Worm (Caenorhabditis elegans): Measurements from ENCODE around the gene F40G9.5.

DNA sequence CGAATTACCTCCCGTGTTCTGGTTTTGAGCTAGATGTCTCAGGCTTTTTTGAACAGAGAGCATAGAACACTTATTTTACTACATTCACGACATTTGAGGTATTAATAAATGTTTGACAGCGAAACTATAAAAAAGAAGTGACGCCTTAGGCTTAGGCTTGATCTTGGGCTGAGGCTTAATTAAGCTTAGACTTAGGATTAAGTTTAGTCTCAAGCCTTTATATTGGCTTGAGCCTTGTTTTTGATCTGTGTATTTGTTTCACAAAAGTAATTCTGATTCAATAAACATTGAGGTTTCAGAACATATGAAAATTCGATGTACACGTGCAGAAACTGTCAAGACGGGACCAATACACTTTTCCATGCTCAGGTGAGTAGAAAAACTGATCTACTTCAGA is 28.6 kb downstream of the F40G9.5 start, which contains the start of gene klp-20:
- no peak for TF ChIP-seq T22C8.4 (GFP tag; IDR thresholded peaks at IDR 0.05)
- no peak for TF ChIP-seq flt-1 (GFP tag; IDR thresholded peaks at IDR 0.05)
- TF ChIP-seq ztf-23 (GFP tag; IDR thresholded peaks at IDR 0.05) = no peak
- no peak for TF ChIP-seq klf-2 (GFP tag; conservative IDR thresholded peaks at IDR 0.05)

All from whole organism, midembryonic.